Fruit fly (Drosophila melanogaster): ENCODE measurements around the gene Orp8.

DNA sequence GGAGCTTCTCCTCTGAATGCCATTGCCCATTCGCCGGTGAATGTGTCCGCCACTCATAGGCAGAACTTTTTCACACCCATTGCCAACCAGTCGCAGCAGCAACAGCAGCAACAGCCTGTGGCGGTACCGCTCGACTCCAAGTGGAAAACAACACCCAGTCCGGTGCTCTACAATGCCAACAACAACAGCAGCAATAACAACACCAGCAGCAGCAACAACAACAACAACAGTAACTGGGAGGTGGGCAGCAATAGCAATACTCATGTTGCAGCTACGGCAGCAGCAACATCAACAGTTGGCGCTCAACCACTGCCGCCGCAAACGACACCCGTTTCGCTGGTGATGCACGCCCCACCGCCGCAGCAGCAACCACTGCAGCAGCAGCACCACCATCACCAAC is 15.5 kb upstream of the Orp8 start:
- TF ChIP-seq usp (GFP tag; optimal IDR thresholded peaks at IDR 0.05) (no peak), CG8478 (optimal IDR thresholded peaks at IDR 0.05) (no peak), Dll (optimal IDR thresholded peaks at IDR 0.05) (no peak), pan (optimal IDR thresholded peaks at IDR 0.05) (no peak)
